Worm (Caenorhabditis elegans): ENCODE measurements around the gene K07C5.13.

Gene K07C5.13

ce11 chrV:10383950-10384349 lies 42.1 kb downstream of the K07C5.13 start, which contains the start of gene spe-10:
spe-10 (plus strand) TSS chrV:10384250.
- no peak for TF ChIP-seq nhr-27 (tag; optimal IDR thresholded peaks at IDR 0.05)
- TF ChIP-seq B0261.1 (tag; optimal IDR thresholded peaks at IDR 0.05), result no peak
- TF ChIP-seq ceh-91 (GFP tag; IDR thresholded peaks at IDR 0.05), result no peak
- TF ChIP-seq hlh-12 (tag; optimal IDR thresholded peaks at IDR 0.05), result no peak
- TF ChIP-seq ztf-25 (GFP tag; IDR thresholded peaks at IDR 0.05), result no peak
- TF ChIP-seq dpff-1 (tag; optimal IDR thresholded peaks at IDR 0.05), result no peak
- TF ChIP-seq lir-1 (GFP tag; conservative IDR thresholded peaks at IDR 0.05), result no peak
- TF ChIP-seq athp-1 (tag; optimal IDR thresholded peaks at IDR 0.05), result no peak
- no peak for TF ChIP-seq nhr-179 (tag; optimal IDR thresholded peaks at IDR 0.05)
- TF ChIP-seq mxl-1 (tag; optimal IDR thresholded peaks at IDR 0.05), result no peak
- no peak for TF ChIP-seq ztf-6 (GFP tag; IDR thresholded peaks at IDR 0.05)
- no peak for TF ChIP-seq snpc-1.3 (tag; optimal IDR thresholded peaks at IDR 0.05; ENCODE audit: insufficient read depth)
- TF ChIP-seq nfyb-1 (GFP tag; IDR thresholded peaks at IDR 0.05), result no peak
- TF ChIP-seq lin-54 (GFP tag; optimal IDR thresholded peaks at IDR 0.05), result no peak
- TF ChIP-seq attf-5 (GFP tag; optimal IDR thresholded peaks at IDR 0.05), result no peak
- TF ChIP-seq F22D6.2 (tag; optimal IDR thresholded peaks at IDR 0.05), result no peak

- no peak for TF ChIP-seq ZK185.1 (tag; optimal IDR thresholded peaks at IDR 0.05; ENCODE audit: poor library complexity, severe bottlenecking)
- no peak for TF ChIP-seq lir-1 (GFP tag; conservative IDR thresholded peaks at IDR 0.05)
- TF ChIP-seq F23B12.7 (tag; optimal IDR thresholded peaks at IDR 0.05; ENCODE audit: insufficient read depth), result no peak
- no peak for TF ChIP-seq sdz-38 (tag; optimal IDR thresholded peaks at IDR 0.05)
- no peak for TF ChIP-seq ama-1 (optimal IDR thresholded peaks at IDR 0.05)
- TF ChIP-seq ama-1 (GFP tag; optimal IDR thresholded peaks at IDR 0.05), result no peak
- no peak for TF ChIP-seq cebp-2 (GFP tag; IDR thresholded peaks at IDR 0.05)
- TF ChIP-seq somi-1 (GFP tag; optimal IDR thresholded peaks at IDR 0.05), result no peak
- no peak for TF ChIP-seq nhr-179 (tag; optimal IDR thresholded peaks at IDR 0.05)
- no peak for TF ChIP-seq ets-4 (GFP tag; optimal IDR thresholded peaks at IDR 0.05)
- no peak for TF ChIP-seq lag-1 (GFP tag; IDR thresholded peaks at IDR 0.05)
- TF ChIP-seq mel-28 (tag; optimal IDR thresholded peaks at IDR 0.05; ENCODE audit: borderline replicate concordance), result no peak
- no peak for TF ChIP-seq bed-1 (GFP tag; IDR thresholded peaks at IDR 0.05)
- no peak for TF ChIP-seq unc-130 (GFP tag; optimal IDR thresholded peaks at IDR 0.05)
- no peak for TF ChIP-seq repo-1 (tag; optimal IDR thresholded peaks at IDR 0.05)
- TF ChIP-seq rec-8 (tag; optimal IDR thresholded peaks at IDR 0.05), result no peak
- TF ChIP-seq B0261.1 (tag; optimal IDR thresholded peaks at IDR 0.05), result no peak
- TF ChIP-seq sea-2 (GFP tag; IDR thresholded peaks at IDR 0.05), result no peak
- no peak for TF ChIP-seq bed-2 (GFP tag; IDR thresholded peaks at IDR 0.05)
- no peak for TF ChIP-seq K12H6.12 (tag; optimal IDR thresholded peaks at IDR 0.05)
Measured at ce11 chrV:10387412-10387811, 45.6 kb downstream of the K07C5.13 start.

DNA sequence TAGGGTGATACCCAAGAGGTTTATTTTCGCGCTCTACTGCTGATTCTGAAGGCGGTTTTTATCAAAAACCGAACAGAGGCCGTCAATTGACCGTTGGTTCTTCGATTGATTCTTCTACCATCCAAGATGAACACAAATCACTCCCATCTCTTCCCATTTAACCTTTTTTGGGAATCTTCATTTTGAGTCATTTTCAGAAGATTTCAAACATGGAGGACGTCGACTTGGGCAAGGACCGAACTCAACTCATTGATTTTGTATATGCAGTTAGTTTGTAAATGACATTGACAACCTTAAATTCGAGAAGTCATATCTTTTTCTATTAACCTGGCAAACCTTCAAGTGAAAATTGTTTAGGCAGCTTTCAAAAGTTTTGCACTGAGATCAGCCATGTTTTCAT lies 46.5 kb downstream of the K07C5.13 start, which contains the start of gene AC3.5:
Gene AC3.5 (plus strand): TSS at position 210 of the 400 bp plus-strand sequence.
- TF ChIP-seq C17E4.6 (GFP tag; IDR thresholded peaks at IDR 0.05) (no peak), rec-8 (tag; optimal IDR thresholded peaks at IDR 0.05) (no peak), Y95B8A.8 (GFP tag; IDR thresholded peaks at IDR 0.05) (no peak), hmg-20 (GFP tag; IDR thresholded peaks at IDR 0.05) (no peak), attf-3 (GFP tag; conservative IDR thresholded peaks at IDR 0.05) (no peak), hrde-1 (tag; optimal IDR thresholded peaks at IDR 0.05; ENCODE audit: borderline replicate concordance) (no peak), B0035.1 (tag; optimal IDR thresholded peaks at IDR 0.05) (no peak), Y56A3A.18 (GFP tag; IDR thresholded peaks at IDR 0.05) (no peak), hmg-1.2 (GFP tag; IDR thresholded peaks at IDR 0.05) (no peak), hsf-1 (GFP tag; IDR thresholded peaks at IDR 0.05) (no peak), egl-18 (GFP tag; IDR thresholded peaks at IDR 0.05) (no peak), snpc-1.3 (tag; optimal IDR thresholded peaks at IDR 0.05; ENCODE audit: insufficient read depth) (no peak), tlf-1 (GFP tag; optimal IDR thresholded peaks at IDR 0.05) (no peak), F39B2.1 (GFP tag; IDR thresholded peaks at IDR 0.05) (no peak), nfya-1 (tag; optimal IDR thresholded peaks at IDR 0.05; ENCODE audit: borderline replicate concordance, insufficient read depth) (no peak), mes-4 (tag; optimal IDR thresholded peaks at IDR 0.05) (no peak), F33H1.4 (GFP tag; IDR thresholded peaks at IDR 0.05) (no peak)

All from whole organism, young adult.